Worm (Caenorhabditis elegans) whole organism, young adult: ENCODE data around the gene F23H11.5.

Experiments used
- B0035.1 ChIP-seq: sonication (generic microtip); optimal IDR thresholded peaks from 2 replicates; lab custom pipeline; 2016; ENCODE audit warnings: missing genetic modification characterization, mild to moderate bottlenecking, missing compliant biosample characterization, missing genotype, missing genetic modification reagents
- D2030.7 ChIP-seq: fragments of 200-800 bp; sonication (Bioruptor generic); IDR thresholded peaks from 2 replicates; pipeline ENCODE4 v1.3.6; 2022; ENCODE audit warnings: missing genetic modification reagents, missing genetic modification characterization, missing compliant biosample characterization
- F23B12.7 ChIP-seq: sonication (generic microtip); optimal IDR thresholded peaks from 2 replicates; lab custom pipeline; 2017; ENCODE audit warnings: missing genetic modification characterization, mild to moderate bottlenecking, missing compliant biosample characterization, antibody characterized with exemption, moderate library complexity; ENCODE audit not compliant: insufficient read depth
- F52B5.7 ChIP-seq: sonication (generic microtip); optimal IDR thresholded peaks from 2 replicates; lab custom pipeline; 2016; ENCODE audit warnings: mild to moderate bottlenecking, missing genetic modification characterization, missing compliant biosample characterization
- F55B11.4 ChIP-seq: sonication (generic microtip); optimal IDR thresholded peaks from 2 replicates; lab custom pipeline; 2016; ENCODE audit warnings: missing compliant biosample characterization, missing genetic modification characterization, borderline replicate concordance; ENCODE audit not compliant: insufficient read depth
- F57A8.1 ChIP-seq: fragments of 200-800 bp; sonication (Bioruptor generic); optimal IDR thresholded peaks from 2 replicates; lab custom pipeline; 2018; ENCODE audit warnings: mild to moderate bottlenecking, missing genetic modification characterization, moderate library complexity, missing compliant biosample characterization
- F57C9.4 ChIP-seq: sonication (generic microtip); optimal IDR thresholded peaks from 2 replicates; lab custom pipeline; 2017; ENCODE audit warnings: mild to moderate bottlenecking, missing genetic modification characterization, missing compliant biosample characterization
- K12H6.12 ChIP-seq: fragments of 200-800 bp; sonication (Bioruptor generic); optimal IDR thresholded peaks from 2 replicates; lab custom pipeline; 2018; ENCODE audit warnings: mild to moderate bottlenecking, missing genetic modification characterization, missing compliant biosample characterization
- Y95B8A.8 ChIP-seq: fragments of 200-800 bp; sonication (Bioruptor generic); IDR thresholded peaks from 2 replicates; pipeline ENCODE4 v1.3.6; 2022; ENCODE audit warnings: missing genetic modification reagents, missing genetic modification characterization, missing compliant biosample characterization
- ZK185.1 ChIP-seq: sonication (generic microtip); optimal IDR thresholded peaks from 2 replicates; lab custom pipeline; 2016; ENCODE audit warnings: mild to moderate bottlenecking, missing genetic modification characterization, missing compliant biosample characterization; ENCODE audit not compliant: poor library complexity, severe bottlenecking
- bed-2 ChIP-seq: fragments of 200-800 bp; sonication (Bioruptor generic); IDR thresholded peaks from 2 replicates; pipeline ENCODE4 v1.3.6; 2022; ENCODE audit warnings: missing genetic modification reagents, missing genetic modification characterization, missing compliant biosample characterization
- cebp-1 ChIP-seq, 2 experiments: fragments of 200-800 bp in 1 of 2; sonication (Bioruptor generic) in 1 of 2; sonication (generic microtip) in 1 of 2; IDR thresholded peaks in 1 of 2; optimal IDR thresholded peaks in 1 of 2; 2 replicates each; pipeline versions ENCODE4 v1.3.6 to Lab custom; 2017 to 2022; ENCODE audit warnings: missing compliant biosample characterization in 2 of 2, missing genetic modification characterization in 2 of 2, mild to moderate bottlenecking in 1 of 2, missing genetic modification reagents in 1 of 2, moderate library complexity in 1 of 2
- ceh-40 ChIP-seq: fragments of 200-800 bp; sonication (Bioruptor generic); IDR thresholded peaks from 2 replicates; pipeline ENCODE4 v1.3.6; 2022; ENCODE audit warnings: missing genetic modification characterization, missing compliant biosample characterization
- ceh-58 ChIP-seq: fragments of 200-800 bp; sonication (Bioruptor generic); IDR thresholded peaks from 2 replicates; pipeline ENCODE4 v1.3.6; 2022; ENCODE audit warnings: missing genetic modification characterization, missing compliant biosample characterization
- ceh-79 ChIP-seq: sonication (generic microtip); optimal IDR thresholded peaks from 2 replicates; lab custom pipeline; 2017; ENCODE audit warnings: mild to moderate bottlenecking, missing genetic modification characterization, missing compliant biosample characterization
- chd-7 ChIP-seq: sonication (generic microtip); optimal IDR thresholded peaks from 2 replicates; lab custom pipeline; 2016; ENCODE audit warnings: mild to moderate bottlenecking, missing genetic modification characterization, moderate library complexity, missing compliant biosample characterization
- die-1 ChIP-seq: sonication (generic microtip); optimal IDR thresholded peaks from 2 replicates; lab custom pipeline; 2016; ENCODE audit warnings: missing genotype, mild to moderate bottlenecking, missing genetic modification characterization, missing compliant biosample characterization
- dpl-1 ChIP-seq: fragments of 150-350 bp; optimal IDR thresholded peaks from 2 replicates; lab custom pipeline; 2014; ENCODE audit warnings: missing biosample characterization, missing genetic modification reagents, missing genetic modification characterization
- egl-18 ChIP-seq: fragments of 200-800 bp; sonication (Bioruptor generic); IDR thresholded peaks from 2 replicates; pipeline ENCODE4 v1.3.6; 2022; ENCODE audit warnings: missing genetic modification reagents, missing genetic modification characterization, missing compliant biosample characterization
- egl-44 ChIP-seq: fragments of 200-800 bp; sonication (Bioruptor generic); IDR thresholded peaks from 2 replicates; pipeline ENCODE4 v1.3.6; 2022; ENCODE audit warnings: missing genetic modification reagents, missing genetic modification characterization, missing compliant biosample characterization
- egrh-3 ChIP-seq: fragments of 200-800 bp; sonication (Bioruptor generic); IDR thresholded peaks from 2 replicates; pipeline ENCODE4 v1.3.6; 2022; ENCODE audit warnings: missing genetic modification reagents, missing genetic modification characterization, missing compliant biosample characterization
- hlh-12 ChIP-seq: sonication (generic microtip); optimal IDR thresholded peaks from 2 replicates; lab custom pipeline; 2016; ENCODE audit warnings: missing genetic modification characterization, missing compliant biosample characterization
- hmg-20 ChIP-seq: fragments of 200-800 bp; sonication (Bioruptor generic); IDR thresholded peaks from 2 replicates; pipeline ENCODE4 v1.3.6; 2022; ENCODE audit warnings: missing genetic modification reagents, missing genetic modification characterization, missing compliant biosample characterization
- hrde-1 ChIP-seq: sonication (generic microtip); optimal IDR thresholded peaks from 2 replicates; lab custom pipeline; 2016; ENCODE audit warnings: missing genetic modification characterization, mild to moderate bottlenecking, missing compliant biosample characterization, moderate library complexity, missing genotype, missing genetic modification reagents, borderline replicate concordance
- lin-26 ChIP-seq: fragments of 200-800 bp; sonication (Bioruptor generic); IDR thresholded peaks from 2 replicates; pipeline ENCODE4 v1.3.6; 2022; ENCODE audit warnings: missing genetic modification reagents, missing genetic modification characterization, missing compliant biosample characterization
- lsy-27 ChIP-seq: sonication (generic microtip); optimal IDR thresholded peaks from 2 replicates; lab custom pipeline; 2017; ENCODE audit warnings: missing genetic modification characterization, mild to moderate bottlenecking, missing compliant biosample characterization, antibody characterized with exemption, missing genotype, borderline replicate concordance; ENCODE audit not compliant: insufficient read depth
- mes-4 ChIP-seq: sonication (generic microtip); optimal IDR thresholded peaks from 2 replicates; lab custom pipeline; 2016; ENCODE audit warnings: missing genotype, missing genetic modification characterization, missing compliant biosample characterization
- mxl-1 ChIP-seq: sonication (generic microtip); optimal IDR thresholded peaks from 2 replicates; lab custom pipeline; 2016; ENCODE audit warnings: missing genetic modification characterization, missing compliant biosample characterization
- nhr-179 ChIP-seq: sonication (generic microtip); optimal IDR thresholded peaks from 2 replicates; lab custom pipeline; 2016; ENCODE audit warnings: mild to moderate bottlenecking, missing genetic modification characterization, missing compliant biosample characterization
- rec-8 ChIP-seq, 2 experiments: sonication (generic microtip); optimal IDR thresholded peaks; 2 replicates each; lab custom pipeline; 2016; ENCODE audit warnings: mild to moderate bottlenecking in 2 of 2, missing genetic modification characterization in 2 of 2, missing genetic modification reagents in 2 of 2, missing genotype in 2 of 2, missing biosample characterization in 1 of 2, missing compliant biosample characterization in 1 of 2, moderate library complexity in 1 of 2
- sptf-2 ChIP-seq: fragments of 200-800 bp; sonication (Bioruptor generic); optimal IDR thresholded peaks from 2 replicates; lab custom pipeline; 2018; ENCODE audit warnings: mild to moderate bottlenecking, missing genetic modification characterization, missing compliant biosample characterization
- tbp1 ChIP-seq: fragments of 200-800 bp; sonication (Bioruptor generic); optimal IDR thresholded peaks from 2 replicates; lab custom pipeline; 2018; ENCODE audit warnings: mild to moderate bottlenecking, missing genetic modification characterization, missing compliant biosample characterization
- unc-62 ChIP-seq: fragments of 150-350 bp; optimal IDR thresholded peaks from 2 replicates; lab custom pipeline; 2014; ENCODE audit warnings: missing biosample characterization, missing genetic modification reagents, missing genetic modification characterization
- xnd-1 ChIP-seq: sonication (generic microtip); optimal IDR thresholded peaks from 2 replicates; lab custom pipeline; 2016; ENCODE audit warnings: missing genotype, missing genetic modification reagents, missing genetic modification characterization, missing compliant biosample characterization

F23H11.5 gene

ce11 chrIII:936037-936507 is 25.7 kb upstream of the F23H11.5 start, which contains the start of gene fbxa-55 (continued):
- TF ChIP-seq sptf-2 (no peak), F57A8.1 (GFP tag; lab: Kevin White, UChicago) (no peak), cebp-1 (GFP tag; IDR thresholded peaks at IDR 0.05; lab: Robert Waterston, UW) (peak; percentile 69; the same call in 1 of the 2 replicates), cebp-1 (tag; optimal IDR thresholded peaks at IDR 0.05; lab: Kevin White, UChicago) (peak; percentile 60), egrh-3 (GFP tag; lab: Robert Waterston, UW) (no peak), nhr-179 (tag; lab: Kevin White, UChicago) (no peak), K12H6.12 (tag; lab: Kevin White, UChicago) (no peak), ceh-58 (GFP tag; lab: Robert Waterston, UW) (no peak), F23B12.7 (no peak), ceh-40 (GFP tag; lab: Robert Waterston, UW) (no peak)

ce11 chrIII:931405-931804 is 21.0 kb upstream of the F23H11.5 start:
- peak; percentile 89 for TF ChIP-seq nhr-179 (tag; lab: Kevin White, UChicago)
- TF ChIP-seq hlh-12 (tag; lab: Kevin White, UChicago): peak; percentile 75
- peak; percentile 51 for TF ChIP-seq mxl-1 (tag; lab: Kevin White, UChicago)
- TF ChIP-seq mes-4: peak; percentile 46
- peak; percentile 33 for TF ChIP-seq hrde-1
- peak in 1 of 2 experiments; percentile 62 for TF ChIP-seq rec-8 (tag; optimal IDR thresholded peaks at IDR 0.05; lab: Kevin White, UChicago)
- TF ChIP-seq F55B11.4 (tag; lab: Kevin White, UChicago): peak; percentile 22
- peak; percentile 73 for TF ChIP-seq ceh-79 (tag; lab: Kevin White, UChicago)
- TF ChIP-seq F52B5.7 (tag; lab: Kevin White, UChicago): peak; percentile 60
- TF ChIP-seq xnd-1 (tag; lab: Kevin White, UChicago): peak; percentile 18
- TF ChIP-seq die-1: peak; percentile 66

- TF ChIP-seq Y95B8A.8 (GFP tag; lab: Robert Waterston, UW) (no peak), ZK185.1 (tag; lab: Kevin White, UChicago) (no peak), unc-62 (GFP tag; lab: Kevin White, UChicago) (no peak), rec-8 (tag; optimal IDR thresholded peaks at IDR 0.05; lab: Kevin White, UChicago) (no peak), egl-18 (GFP tag; lab: Robert Waterston, UW) (no peak), hlh-12 (tag; lab: Kevin White, UChicago) (no peak), dpl-1 (no peak), lsy-27 (tag; lab: Kevin White, UChicago) (no peak)
Measured at ce11 chrIII:926216-926615, 15.8 kb upstream of the F23H11.5 start, which contains the start of gene pef-1. pef-1 (minus strand) TSS chrIII:926316.

ce11 chrIII:919322-919721 is 8.9 kb upstream of the F23H11.5 start, which contains the start of gene F23H11.7:
F23H11.7 (minus strand) TSS chrIII:919422.
- no peak for TF ChIP-seq D2030.7 (GFP tag; lab: Robert Waterston, UW)
- no peak for TF ChIP-seq ZK185.1 (tag; lab: Kevin White, UChicago)
- no peak for TF ChIP-seq cebp-1 (GFP tag; IDR thresholded peaks at IDR 0.05; lab: Robert Waterston, UW)
- TF ChIP-seq cebp-1 (tag; optimal IDR thresholded peaks at IDR 0.05; lab: Kevin White, UChicago): no peak
- no peak for TF ChIP-seq lin-26 (GFP tag; lab: Robert Waterston, UW)

- TF ChIP-seq B0035.1 (tag; lab: Kevin White, UChicago) (no peak), ZK185.1 (tag; lab: Kevin White, UChicago) (no peak), unc-62 (GFP tag; lab: Kevin White, UChicago) (no peak), egl-44 (no peak), bed-2 (no peak), hmg-20 (no peak), ceh-58 (GFP tag; lab: Robert Waterston, UW) (no peak), xnd-1 (tag; lab: Kevin White, UChicago) (no peak), chd-7 (no peak), tbp1 (GFP tag; lab: Kevin White, UChicago) (no peak), F57C9.4 (tag; lab: Kevin White, UChicago) (no peak)
Measured at ce11 chrIII:916897-917296, 6.5 kb upstream of the F23H11.5 start, which contains the start of gene idpp-13. idpp-13 (minus strand) TSS chrIII:916997.
